Worm (Caenorhabditis elegans) whole organism, early embryonic: ENCODE measurements around the gene comt-1.
A peak's percentile ranks its signal among the peaks of the same experiment; 100 is the strongest.
"Not testable (repeated sequence)": the region's sequence is repeated elsewhere in the genome, so short reads cannot be mapped to it uniquely, and the experiment has no call there.

Source experiments
- B0310.2 ChIP-seq: sonication (generic microtip); optimal IDR thresholded peaks from 2 replicates; lab custom pipeline; 2016; ENCODE audit warnings: mild to moderate bottlenecking, missing genetic modification characterization, missing compliant biosample characterization
- F13C5.2 ChIP-seq: sonication (generic microtip); optimal IDR thresholded peaks from 2 replicates; lab custom pipeline; 2017; ENCODE audit warnings: mild to moderate bottlenecking, missing genetic modification characterization, inconsistent platforms, missing compliant biosample characterization
- aly-1 ChIP-seq: sonication (generic microtip); optimal IDR thresholded peaks from 2 replicates; lab custom pipeline; 2016; ENCODE audit warnings: missing genetic modification characterization, missing compliant biosample characterization
- ama-1 ChIP-seq: fragments of 150-350 bp; optimal IDR thresholded peaks from 2 replicates; lab custom pipeline; 2014
- ceh-13 ChIP-seq: fragments of 200-800 bp; sonication (Bioruptor generic); optimal IDR thresholded peaks from 2 replicates; lab custom pipeline; 2018; ENCODE audit warnings: mild to moderate bottlenecking, missing genetic modification characterization, missing compliant biosample characterization
- ceh-36 ChIP-seq: sonication (generic microtip); optimal IDR thresholded peaks from 2 replicates; lab custom pipeline; 2016; ENCODE audit warnings: missing genetic modification characterization, inconsistent platforms, missing compliant biosample characterization
- ets-7 ChIP-seq: sonication (generic microtip); optimal IDR thresholded peaks from 2 replicates; lab custom pipeline; 2016; ENCODE audit warnings: missing genotype, missing genetic modification characterization, missing compliant biosample characterization
- flt-1 ChIP-seq: fragments of 200-800 bp; sonication (Bioruptor generic); IDR thresholded peaks from 2 replicates; pipeline ENCODE4 v1.3.6; 2022; ENCODE audit warnings: missing genetic modification characterization, missing compliant biosample characterization
- hmbx-1 ChIP-seq: sonication (generic microtip); optimal IDR thresholded peaks from 2 replicates; lab custom pipeline; 2016; ENCODE audit warnings: mild to moderate bottlenecking, missing genetic modification characterization, missing compliant biosample characterization
- hmg-4 ChIP-seq: fragments of 200-800 bp; sonication (Bioruptor generic); optimal IDR thresholded peaks from 2 replicates; lab custom pipeline; 2018; ENCODE audit warnings: mild to moderate bottlenecking, missing genetic modification characterization, missing compliant biosample characterization
- hnd-1 ChIP-seq: sonication (generic microtip); optimal IDR thresholded peaks from 2 replicates; lab custom pipeline; 2016; ENCODE audit warnings: missing genetic modification characterization, missing compliant biosample characterization
- pes-1 ChIP-seq: fragments of 200-800 bp; sonication (Bioruptor generic); IDR thresholded peaks from 2 replicates; pipeline ENCODE4 v1.3.6; 2022; ENCODE audit warnings: missing genetic modification reagents, missing genetic modification characterization, missing compliant biosample characterization
- scrt-1 ChIP-seq: fragments of 200-800 bp; sonication (Bioruptor generic); IDR thresholded peaks from 2 replicates; pipeline ENCODE4 v1.3.6; 2022; ENCODE audit warnings: missing genetic modification characterization, missing compliant biosample characterization
- sea-1 ChIP-seq: fragments of 200-800 bp; sonication (Bioruptor generic); conservative IDR thresholded peaks from 2 replicates; pipeline ENCODE4 v1.3.6; 2022; ENCODE audit warnings: missing genetic modification characterization, missing compliant biosample characterization
- tbx-11 ChIP-seq: fragments of 200-800 bp; sonication (Bioruptor generic); IDR thresholded peaks from 2 replicates; pipeline ENCODE4 v1.3.6; 2022; ENCODE audit warnings: missing genetic modification characterization, missing compliant biosample characterization
- tbx-37 ChIP-seq: fragments of 200-800 bp; sonication (Bioruptor generic); conservative IDR thresholded peaks from 2 replicates; pipeline ENCODE4 v1.3.6; 2022; ENCODE audit warnings: missing genetic modification reagents, missing genetic modification characterization, missing compliant biosample characterization
- tra-4 ChIP-seq: sonication (generic microtip); optimal IDR thresholded peaks from 2 replicates; lab custom pipeline; 2017; ENCODE audit warnings: missing genetic modification characterization, missing compliant biosample characterization

comt-1 gene

DNA sequence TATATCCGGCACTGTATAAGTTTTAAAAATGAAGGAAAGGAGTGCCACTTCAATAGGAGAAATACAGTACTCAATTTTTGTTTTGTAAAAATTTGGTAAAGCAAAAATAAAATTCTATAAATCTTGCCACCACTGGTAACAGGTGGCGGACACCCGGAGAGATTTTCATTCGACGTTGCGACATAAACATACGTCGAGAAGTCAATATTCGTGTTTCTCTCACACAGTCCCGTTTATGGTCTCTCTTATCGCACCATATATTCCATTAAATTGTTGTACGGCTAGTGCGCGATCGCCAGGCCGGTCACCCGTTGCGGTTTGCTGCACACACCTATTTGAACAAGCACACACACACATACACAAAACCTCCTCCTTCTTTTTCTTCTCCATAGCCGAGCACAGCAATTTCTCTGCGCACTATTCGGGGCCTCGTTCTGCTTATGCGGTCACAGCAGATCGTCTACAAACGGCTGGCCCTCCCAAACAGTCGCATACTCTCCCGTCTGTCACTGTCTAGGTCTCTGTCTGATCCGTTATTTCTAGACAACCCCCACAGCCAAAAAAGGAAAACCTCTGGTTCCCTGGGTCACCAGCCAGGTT lies 38.7 kb upstream of the comt-1 start:
- TF ChIP-seq scrt-1 (GFP tag; lab: Robert Waterston, UW) (no peak), hmbx-1 (no peak), pes-1 (GFP tag; lab: Robert Waterston, UW) (no peak), aly-1 (tag; lab: Kevin White, UChicago) (no peak), sea-1 (GFP tag; lab: Robert Waterston, UW) (no peak), F13C5.2 (tag; lab: Kevin White, UChicago) (peak; percentile 19), ceh-13 (no peak), hnd-1 (tag; lab: Kevin White, UChicago) (no peak), B0310.2 (no peak), ama-1 (no peak), ets-7 (tag; lab: Kevin White, UChicago) (no peak), hmg-4 (GFP tag; lab: Kevin White, UChicago) (peak; percentile 80), tbx-37 (GFP tag; lab: Robert Waterston, UW) (no peak), tra-4 (no peak), ceh-36 (tag; lab: Kevin White, UChicago) (no peak), tbx-11 (GFP tag; lab: Robert Waterston, UW) (no peak), flt-1 (GFP tag; lab: Robert Waterston, UW) (0 out of 2 replicates have a peak, but pooled peaks have one; percentile 25)

DNA sequence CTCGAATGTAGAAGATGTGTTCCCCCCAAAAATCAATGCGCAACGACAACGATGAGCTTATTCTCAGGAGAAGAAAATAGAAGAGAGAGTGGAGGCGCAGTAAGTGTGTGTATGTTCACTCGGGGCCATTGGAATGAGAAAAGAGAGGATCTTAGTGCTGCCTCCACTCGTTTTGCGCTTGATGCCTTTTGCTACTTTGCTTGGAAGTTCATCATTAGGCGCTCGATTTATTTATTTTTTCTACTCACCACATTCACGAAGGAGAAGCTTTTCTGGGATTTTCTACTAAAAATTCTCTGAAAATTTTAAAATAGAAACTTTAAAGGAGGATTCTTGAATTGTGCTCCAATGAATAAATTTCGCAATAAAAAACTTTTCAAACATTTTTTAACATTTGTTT lies 36.0 kb upstream of the comt-1 start, which contains the start of gene F52B10.3:
Gene F52B10.3 (minus strand): TSS at position 101 of the 400 bp plus-strand sequence.
- no peak for TF ChIP-seq ama-1
- TF ChIP-seq ceh-13: no peak
- TF ChIP-seq aly-1 (tag; lab: Kevin White, UChicago): no peak
- no peak for TF ChIP-seq hnd-1 (tag; lab: Kevin White, UChicago)
- TF ChIP-seq ceh-36 (tag; lab: Kevin White, UChicago): no peak
- TF ChIP-seq hmbx-1: no peak
- no peak for TF ChIP-seq tbx-37 (GFP tag; lab: Robert Waterston, UW)

DNA sequence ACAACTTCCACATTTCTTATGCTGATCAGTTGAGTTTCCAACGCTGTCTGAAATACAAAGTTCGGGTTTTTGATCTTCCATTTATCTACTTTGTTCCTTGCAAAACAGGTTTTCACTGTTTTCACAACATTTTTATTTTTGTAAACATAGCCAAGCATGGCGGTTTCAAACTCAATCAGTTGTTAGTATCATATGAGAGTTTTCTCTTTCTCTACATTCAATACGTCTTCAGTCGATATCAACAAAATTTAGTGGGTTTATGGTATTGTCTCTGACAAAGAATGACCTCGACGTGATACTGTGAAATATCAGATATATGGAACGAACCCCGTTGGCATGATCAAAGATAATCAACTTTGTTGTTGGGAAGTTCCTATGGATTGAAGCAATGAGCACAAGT lies 33.4 kb upstream of the comt-1 start:
- TF ChIP-seq B0310.2 (no peak), aly-1 (tag; lab: Kevin White, UChicago) (no peak), F13C5.2 (tag; lab: Kevin White, UChicago) (no peak), hnd-1 (tag; lab: Kevin White, UChicago) (no peak), ceh-13 (no peak), pes-1 (GFP tag; lab: Robert Waterston, UW) (no peak), ama-1 (no peak)

DNA sequence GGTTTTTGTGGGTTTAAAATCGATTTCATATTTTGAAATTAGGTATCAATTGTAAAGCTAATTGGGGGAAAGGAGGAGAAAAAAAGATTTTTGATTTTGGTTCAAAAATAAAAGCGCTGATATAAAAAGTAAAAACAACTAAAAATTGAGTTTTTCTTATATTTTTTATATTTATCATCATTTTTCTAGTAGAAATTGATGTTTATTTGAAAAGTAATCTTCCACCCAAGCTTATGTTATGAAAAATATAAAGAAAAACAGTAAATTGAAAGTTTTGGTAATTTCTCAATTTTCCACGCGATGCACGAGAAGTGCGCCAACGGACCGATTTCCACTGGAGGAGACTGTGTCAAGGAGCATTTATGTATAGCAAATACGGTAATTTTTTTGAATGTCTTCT lies 32.0 kb upstream of the comt-1 start, which contains the start of gene B0410.1:
Gene B0410.1 (plus strand): TSS at position 301 of the 400 bp plus-strand sequence.
- not testable (repeated sequence) for TF ChIP-seq flt-1 (GFP tag; lab: Robert Waterston, UW); hmbx-1; tra-4

DNA sequence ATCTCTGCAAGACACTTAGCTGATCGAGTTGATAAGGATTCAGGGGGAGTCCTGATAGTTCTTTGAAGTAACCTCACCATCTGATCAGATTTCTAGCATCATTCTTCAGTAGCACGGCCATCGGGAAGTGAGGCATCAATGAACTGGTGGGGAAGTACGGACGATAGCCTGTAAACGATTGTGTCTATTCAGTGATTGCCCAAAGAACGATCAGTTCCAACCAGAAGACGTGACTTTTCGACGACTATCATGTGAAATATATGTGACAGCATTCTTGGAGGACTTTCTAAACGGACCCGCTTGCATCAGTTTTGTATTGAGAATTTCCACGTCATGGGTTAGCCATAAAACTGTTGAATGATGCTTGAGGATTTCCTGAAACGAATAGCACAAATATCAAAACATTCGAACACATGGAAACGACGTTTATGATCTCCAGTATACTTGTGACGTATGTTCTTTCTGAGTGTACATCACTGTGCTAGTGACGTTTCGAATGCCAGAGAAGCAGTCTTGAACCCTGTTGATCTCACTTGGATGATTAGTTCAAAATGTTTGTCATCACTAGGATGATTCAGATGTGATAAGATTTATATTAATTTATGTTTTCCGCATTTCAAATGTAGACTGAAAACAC lies 30.9 kb upstream of the comt-1 start:
- TF ChIP-seq hmbx-1 (no peak), ceh-36 (tag; lab: Kevin White, UChicago) (no peak), pes-1 (GFP tag; lab: Robert Waterston, UW) (no peak), flt-1 (GFP tag; lab: Robert Waterston, UW) (no peak), sea-1 (GFP tag; lab: Robert Waterston, UW) (no peak), hmg-4 (GFP tag; lab: Kevin White, UChicago) (no peak), ets-7 (tag; lab: Kevin White, UChicago) (no peak), ceh-13 (no peak), tra-4 (no peak), scrt-1 (GFP tag; lab: Robert Waterston, UW) (no peak), hnd-1 (tag; lab: Kevin White, UChicago) (no peak), aly-1 (tag; lab: Kevin White, UChicago) (no peak), tbx-37 (GFP tag; lab: Robert Waterston, UW) (no peak), F13C5.2 (tag; lab: Kevin White, UChicago) (no peak), B0310.2 (no peak), tbx-11 (GFP tag; lab: Robert Waterston, UW) (no peak)

DNA sequence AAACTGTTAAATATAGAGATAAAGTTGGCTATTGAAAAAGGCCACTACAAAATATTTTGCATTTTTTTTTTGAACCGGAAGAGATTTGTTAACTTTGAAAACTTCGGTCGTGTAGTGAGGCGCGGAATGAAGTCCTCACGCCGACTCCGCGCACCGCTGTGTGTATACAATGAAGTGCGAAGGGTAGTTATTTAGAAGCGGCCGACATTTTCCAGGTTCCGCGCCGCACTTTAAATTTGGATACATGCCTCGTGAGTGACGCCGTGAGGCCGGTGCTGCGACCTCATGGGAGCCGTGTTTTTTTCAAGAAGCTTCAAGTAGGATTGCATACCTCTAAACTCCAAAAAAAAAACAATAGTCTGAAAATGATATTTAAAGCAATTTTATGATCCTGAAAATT lies 29.6 kb upstream of the comt-1 start:
- TF ChIP-seq tbx-37 (GFP tag; lab: Robert Waterston, UW) (no peak), F13C5.2 (tag; lab: Kevin White, UChicago) (no peak), tra-4 (no peak), flt-1 (GFP tag; lab: Robert Waterston, UW) (no peak), B0310.2 (no peak), hmg-4 (GFP tag; lab: Kevin White, UChicago) (no peak), hnd-1 (tag; lab: Kevin White, UChicago) (no peak), sea-1 (GFP tag; lab: Robert Waterston, UW) (no peak), pes-1 (GFP tag; lab: Robert Waterston, UW) (no peak), ceh-13 (no peak), aly-1 (tag; lab: Kevin White, UChicago) (no peak), ets-7 (tag; lab: Kevin White, UChicago) (no peak), hmbx-1 (no peak), scrt-1 (GFP tag; lab: Robert Waterston, UW) (no peak), tbx-11 (GFP tag; lab: Robert Waterston, UW) (no peak), ceh-36 (tag; lab: Kevin White, UChicago) (no peak)

DNA sequence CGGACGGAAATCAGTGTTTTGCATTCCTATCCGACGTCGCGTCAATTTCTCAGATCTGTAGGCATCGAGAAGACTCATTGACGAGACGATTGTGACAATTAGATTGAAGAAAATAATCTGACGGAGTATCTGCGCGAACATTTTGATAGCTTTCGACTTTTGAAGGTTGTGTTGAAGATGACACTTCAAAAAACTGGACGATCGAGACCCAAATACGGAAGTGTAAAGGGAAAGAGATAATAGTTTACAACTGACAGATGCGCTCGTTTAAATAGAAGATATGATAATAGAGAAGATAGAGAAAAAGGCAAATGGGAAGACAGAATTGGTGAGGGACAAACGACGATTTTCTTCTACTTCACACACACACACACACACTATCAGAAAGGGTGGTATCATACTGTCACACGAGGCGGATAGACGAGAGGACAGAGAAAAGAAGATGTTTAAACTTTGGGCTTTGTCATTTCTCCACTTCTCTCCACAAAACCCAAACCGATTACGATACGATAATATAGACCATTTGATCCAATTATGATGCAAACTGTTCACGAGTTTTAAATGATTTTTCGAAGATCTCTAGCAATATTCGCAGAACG lies 29.0 kb upstream of the comt-1 start, which contains the start of gene B0410.3:
Gene B0410.3 (minus strand): TSS at position 351 of the 599 bp plus-strand sequence.
- TF ChIP-seq sea-1 (GFP tag; lab: Robert Waterston, UW): no peak
